Worm (Caenorhabditis elegans) whole organism, L2 larva: ENCODE measurements around the gene W09H1.1.

Experiments
- C34F6.9 ChIP-seq: fragments of 150-350 bp; optimal IDR thresholded peaks from 2 replicates; lab custom pipeline; 2014; ENCODE audit warnings: missing biosample characterization, missing genetic modification characterization
- Y55F3AM.14 ChIP-seq: fragments of 200-800 bp; sonication (Bioruptor generic); optimal IDR thresholded peaks from 2 replicates; lab custom pipeline; 2018; ENCODE audit warnings: mild to moderate bottlenecking, missing genetic modification characterization, missing compliant biosample characterization
- alr-1 ChIP-seq: fragments of 150-350 bp; optimal IDR thresholded peaks from 2 replicates; lab custom pipeline; 2014; ENCODE audit warnings: missing biosample characterization, missing genetic modification characterization
- aly-2 ChIP-seq: fragments of 150-350 bp; optimal IDR thresholded peaks from 2 replicates; lab custom pipeline; 2014; ENCODE audit warnings: missing biosample characterization, missing genetic modification characterization
- ceh-16 ChIP-seq: fragments of 150-350 bp; optimal IDR thresholded peaks from 2 replicates; lab custom pipeline; 2014; ENCODE audit warnings: missing biosample characterization, missing genetic modification characterization
- fos-1 ChIP-seq: fragments of 150-350 bp; optimal IDR thresholded peaks from 2 replicates; lab custom pipeline; 2014; ENCODE audit warnings: missing biosample characterization, missing genetic modification characterization
- mbf-1 ChIP-seq: sonication (generic microtip); optimal IDR thresholded peaks from 2 replicates; lab custom pipeline; 2017; ENCODE audit warnings: missing biosample characterization, missing genetic modification characterization
- nhr-237 ChIP-seq: fragments of 150-350 bp; optimal IDR thresholded peaks from 2 replicates; lab custom pipeline; 2014; ENCODE audit warnings: missing biosample characterization, missing genetic modification characterization

Gene W09H1.1

DNA sequence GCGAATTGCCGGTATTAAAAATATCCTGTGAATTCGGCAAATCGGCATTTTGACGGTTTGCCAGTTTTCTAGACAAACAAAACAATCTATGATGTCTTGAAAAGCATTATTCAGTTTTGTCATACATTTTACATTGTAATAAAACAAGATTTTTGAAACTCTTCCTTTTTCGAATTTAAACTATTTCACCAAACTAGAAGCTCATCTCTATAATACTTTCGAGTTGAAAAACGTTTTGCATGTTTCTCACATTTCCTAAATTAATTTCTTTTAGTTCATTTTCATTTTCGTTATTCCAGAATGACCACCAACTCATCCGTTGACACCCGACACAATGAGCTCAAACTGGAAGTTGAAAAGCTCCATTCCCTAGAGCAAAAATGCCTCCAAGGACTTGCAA, 51.8 kb downstream of the W09H1.1 start, which contains the start of gene F29C12.6:
Gene F29C12.6, plus strand, starts transcription at position 301 of the 400 bp plus-strand sequence.
- TF ChIP-seq ceh-16 (tag; lab: Kevin White, UChicago) (no peak), C34F6.9 (no peak), Y55F3AM.14 (GFP tag; lab: Kevin White, UChicago) (no peak), mbf-1 (no peak), fos-1 (tag; lab: Kevin White, UChicago) (no peak), aly-2 (tag; lab: Kevin White, UChicago) (no peak), nhr-237 (tag; lab: Kevin White, UChicago) (no peak), alr-1 (tag; lab: Kevin White, UChicago) (no peak)
- TF ChIP-seq, all 48 proteins: peak for 0
